Fruit fly (Drosophila melanogaster) ovary, adult (tissue): ENCODE data around the gene cry.

Experiments used
- CG17801 ChIP-seq: fragments of 200-800 bp; optimal IDR thresholded peaks from 2 replicates; lab custom pipeline; 2019; ENCODE audit warnings: missing biosample characterization, mild to moderate bottlenecking, missing genetic modification characterization, moderate library complexity; ENCODE audit not compliant: partially characterized antibody

The cry gene

DNA sequence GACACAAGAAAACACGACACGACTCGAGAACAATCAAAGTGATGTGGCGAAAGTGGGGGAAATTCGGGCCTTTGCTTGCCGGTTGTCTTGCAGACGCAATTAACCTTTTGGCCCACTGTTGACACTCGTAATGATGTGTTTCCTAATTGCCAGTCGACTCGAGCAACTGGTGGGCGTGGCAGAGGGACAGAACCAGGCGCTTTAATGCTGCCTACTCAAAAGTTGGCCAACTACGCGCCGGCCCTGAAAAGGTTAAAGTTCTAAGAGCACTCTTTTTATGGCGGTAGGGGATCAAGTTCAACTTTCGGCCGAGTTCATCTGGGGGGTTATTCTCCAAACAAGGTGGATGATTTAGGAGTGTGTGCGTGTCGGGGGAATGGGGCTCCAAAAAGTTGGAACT is 9.4 kb downstream of the cry start:
- no peak for TF ChIP-seq CG17801

dm6 chr3R:19223369-19223768 is 11.4 kb downstream of the cry start:
- no peak for TF ChIP-seq CG17801

DNA sequence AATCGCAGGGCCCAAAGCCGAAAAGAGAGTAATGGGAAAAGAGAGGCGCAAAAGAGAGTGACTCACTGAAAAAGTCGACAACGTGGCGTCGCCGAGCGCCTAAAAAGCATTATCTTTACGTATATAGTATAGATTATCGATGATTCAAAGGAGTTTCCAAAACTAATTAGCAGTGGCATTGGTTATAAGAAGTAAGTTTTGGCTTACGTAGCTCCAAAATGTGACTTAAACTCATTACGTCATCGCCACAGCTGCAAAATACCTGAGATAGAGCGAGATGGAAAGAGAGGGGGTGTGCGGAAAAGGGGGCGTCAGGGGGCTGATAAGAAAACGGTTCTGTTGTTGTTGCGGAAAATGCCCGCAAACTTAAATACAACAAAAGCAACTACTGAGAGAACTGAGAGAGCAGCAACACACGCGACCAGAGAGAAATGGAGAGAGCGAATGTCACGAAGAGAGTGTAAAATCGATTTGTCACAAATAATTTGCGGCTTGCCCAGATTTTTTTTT is 13.5 kb downstream of the cry start:
- TF ChIP-seq CG17801 = no peak

DNA sequence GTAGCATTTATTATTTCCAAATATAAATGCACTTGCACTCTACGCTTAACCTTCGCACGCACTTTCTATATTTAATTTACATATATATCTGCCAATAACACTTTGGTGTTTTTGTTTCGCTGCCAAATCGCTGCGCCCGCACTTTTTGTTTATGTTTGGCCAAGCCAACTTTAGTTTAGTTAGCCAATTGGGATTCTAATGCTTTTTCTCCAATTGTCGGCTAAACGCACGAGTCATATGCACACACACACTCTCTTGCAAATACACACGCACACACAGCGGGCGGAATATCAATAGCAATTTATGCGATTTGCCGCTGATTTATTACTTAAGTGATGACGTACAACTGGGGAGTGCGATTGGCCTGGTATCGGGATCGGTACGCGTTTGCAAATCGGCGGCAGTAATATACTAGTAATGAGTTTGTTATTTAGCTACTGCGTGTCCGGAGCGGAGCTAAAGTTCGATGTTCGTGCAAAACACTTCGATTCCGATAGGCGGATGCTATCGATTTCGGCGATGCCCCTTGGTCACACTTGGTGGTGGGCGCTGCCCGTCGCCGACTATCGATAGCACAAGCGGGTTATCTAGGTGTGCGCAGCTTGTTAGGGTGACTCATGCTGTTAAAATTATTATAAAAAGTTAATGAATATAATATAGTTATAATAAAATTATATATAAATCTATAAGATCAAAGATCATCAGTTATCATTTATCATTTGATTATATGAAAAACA is 14.4 kb downstream of the cry start, which contains the start of gene vib:
TSS of gene vib (minus strand) at position 515 of the 737 bp plus-strand sequence.
- TF ChIP-seq CG17801 = peak; percentile 64

dm6 chr3R:19228080-19228479 is 16.1 kb downstream of the cry start, which contains the start of gene CG11703:
Gene CG11703, minus strand, starts transcription at chr3R:19228180.
- TF ChIP-seq CG17801 = no peak

DNA sequence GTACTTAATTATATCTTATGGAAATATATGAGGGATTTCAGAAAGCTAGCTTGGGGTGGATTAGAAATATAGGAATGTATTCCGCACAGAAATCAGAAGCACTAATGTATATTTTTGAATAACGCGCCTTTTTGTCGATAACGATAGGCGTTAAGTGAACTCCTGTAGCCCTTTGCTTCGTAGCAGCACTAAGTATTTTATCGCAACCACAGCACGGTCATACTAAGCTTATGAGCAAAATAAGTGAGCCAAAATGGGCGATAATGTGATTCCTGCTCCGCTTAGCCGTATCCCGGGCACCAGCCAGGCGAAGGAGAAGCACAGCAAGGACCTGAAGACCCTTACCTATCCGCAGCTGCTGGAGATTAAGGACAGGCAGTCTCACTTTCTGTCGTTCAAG is 17.3 kb downstream of the cry start, which contains the start of the genes CG5250 and Polr2M:
TSS of gene CG5250 (minus strand) at position 32 of the 400 bp plus-strand sequence.
TSS of gene Polr2M (plus strand) at position 219 of the 400 bp plus-strand sequence.
- TF ChIP-seq CG17801 = peak; percentile 6

dm6 chr3R:19238934-19239333 is 27.0 kb downstream of the cry start:
- no peak for TF ChIP-seq CG17801

DNA sequence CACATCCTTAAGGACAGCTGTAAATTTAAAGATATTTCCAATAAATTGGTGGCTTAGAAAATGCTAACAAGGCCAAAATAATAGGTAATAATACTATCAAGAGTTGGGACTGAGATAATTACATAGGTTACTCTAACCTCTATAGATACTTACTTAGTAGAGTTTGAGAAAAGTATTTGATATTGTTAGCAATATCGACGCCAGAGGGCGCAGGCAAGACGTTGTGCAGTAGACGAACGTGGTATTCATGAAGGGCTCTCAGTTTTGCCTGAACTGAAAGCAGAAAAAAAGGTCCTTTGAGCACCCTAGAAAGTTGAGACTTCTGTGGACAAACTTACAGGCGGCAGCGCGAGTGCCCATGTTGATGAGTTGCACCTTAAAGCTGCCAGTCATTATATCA is 33.4 kb downstream of the cry start:
- no peak for TF ChIP-seq CG17801

dm6 chr3R:19246080-19246637 is 34.2 kb downstream of the cry start, which contains the start of gene unc79:
Gene unc79, minus strand, starts transcription at chr3R:19246130.
- TF ChIP-seq CG17801 = no peak

DNA sequence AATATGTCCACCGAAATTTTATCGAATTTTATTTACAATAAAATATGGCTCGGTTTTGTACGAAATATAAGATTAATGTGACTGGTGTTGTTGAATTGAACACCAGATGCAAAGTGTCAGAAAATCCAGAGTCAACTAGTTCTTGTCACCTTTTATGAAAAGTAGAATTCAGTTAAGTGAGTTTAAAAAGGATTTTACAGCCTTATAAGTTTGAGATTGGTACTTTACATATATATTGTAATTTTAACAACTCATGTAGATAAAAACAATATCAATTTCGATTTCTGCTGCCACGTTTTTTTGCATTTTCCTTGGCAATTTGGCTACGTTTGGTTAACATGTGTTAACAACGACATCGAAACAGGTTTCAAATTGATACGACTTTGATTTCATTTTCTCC is 36.1 kb downstream of the cry start, which contains the start of gene CG5217:
TSS of gene CG5217 (minus strand) at position 101 of the 400 bp plus-strand sequence.
- no peak for TF ChIP-seq CG17801

dm6 chr3R:19250063-19250462 is 38.1 kb downstream of the cry start:
- no peak for TF ChIP-seq CG17801

DNA sequence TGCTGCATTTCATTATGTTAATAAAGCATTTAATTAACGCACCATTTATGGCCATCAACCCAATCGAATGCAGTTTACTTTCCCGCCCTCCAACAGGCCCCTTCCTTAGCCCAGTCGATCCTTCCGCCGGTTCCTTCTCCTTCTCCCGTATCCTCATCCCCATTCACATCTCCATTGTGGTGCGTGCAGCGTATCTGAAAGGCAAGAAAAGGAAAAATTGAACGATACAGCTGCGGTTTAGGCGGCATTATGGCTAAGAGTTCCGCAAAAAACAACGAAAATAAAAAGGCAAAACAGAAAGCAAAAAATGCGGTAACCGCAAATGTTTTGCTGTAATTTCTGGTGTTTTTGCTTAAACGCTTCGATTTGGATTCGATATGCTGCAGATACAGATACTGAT is 42.0 kb downstream of the cry start:
- TF ChIP-seq CG17801 = no peak

DNA sequence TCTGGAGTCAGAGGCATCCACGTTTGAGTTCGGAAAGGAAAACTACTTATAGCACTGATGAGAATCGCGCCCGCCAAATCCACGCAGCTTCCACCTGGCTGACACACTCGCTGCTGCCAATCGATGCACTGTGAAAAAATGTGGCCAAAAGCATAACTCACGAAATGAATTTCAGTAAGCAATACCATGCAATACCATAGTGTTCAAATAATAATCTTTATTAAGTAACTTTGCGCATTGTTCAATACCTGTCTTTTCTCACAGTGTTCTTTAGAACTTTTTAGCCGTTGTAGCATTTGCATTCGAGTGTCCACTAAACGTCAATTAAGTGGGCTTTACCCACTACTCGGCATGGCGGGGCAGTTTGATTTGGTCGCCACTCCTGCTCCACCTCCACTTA is 43.3 kb downstream of the cry start:
- TF ChIP-seq CG17801 = no peak

- TF ChIP-seq CG17801 = no peak
Observed at dm6 chr3R:19256477-19256876, 44.5 kb downstream of the cry start, which contains the start of gene CG14280. Gene CG14280, plus strand, starts transcription at chr3R:19256777.

DNA sequence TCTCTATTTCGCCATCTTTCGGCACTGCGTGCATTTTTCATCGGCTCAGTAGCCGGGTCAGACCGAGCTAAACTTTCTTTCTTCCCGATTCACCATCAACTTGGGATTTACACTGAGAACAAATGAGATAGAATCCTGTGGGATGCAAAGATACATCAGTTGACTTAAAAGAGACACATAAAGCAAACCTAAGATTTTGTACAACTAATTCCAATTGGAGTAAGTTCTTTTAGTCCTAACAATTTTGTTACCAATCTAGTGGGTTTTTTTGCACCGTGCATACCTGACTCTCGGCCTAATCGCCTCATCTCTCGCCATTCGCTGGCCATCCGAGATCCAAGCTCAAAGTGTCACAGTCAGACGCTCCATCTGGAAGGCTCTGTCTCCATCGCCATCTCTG is 52.8 kb downstream of the cry start:
- TF ChIP-seq CG17801 = no peak
